Worm (Caenorhabditis elegans) whole organism, L4 larva: ENCODE data around the gene hip-1.

Source experiments
- Y105C5A.15 ChIP-seq: fragments of 200-800 bp; sonication (Bioruptor generic); IDR thresholded peaks from 2 replicates; pipeline ENCODE4 v1.3.6; 2022; ENCODE audit warnings: missing genetic modification characterization, missing compliant biosample characterization
- Y5F2A.4 ChIP-seq: fragments of 200-800 bp; sonication (Bioruptor generic); optimal IDR thresholded peaks from 2 replicates; lab custom pipeline; 2018; ENCODE audit warnings: mild to moderate bottlenecking, missing genetic modification characterization, missing compliant biosample characterization
- Y75B8A.6 ChIP-seq: fragments of 200-800 bp; sonication (Bioruptor generic); IDR thresholded peaks from 2 replicates; pipeline ENCODE4 v1.3.6; 2022; ENCODE audit warnings: missing genetic modification reagents, missing genetic modification characterization, missing compliant biosample characterization
- ZK337.2 ChIP-seq: fragments of 200-800 bp; sonication (Bioruptor generic); IDR thresholded peaks from 2 replicates; pipeline ENCODE4 v1.3.6; 2022; ENCODE audit warnings: missing genetic modification reagents, missing genetic modification characterization, missing compliant biosample characterization
- aha-1 ChIP-seq: fragments of 150-350 bp; peaks from one replicate; lab custom pipeline; 2014; ENCODE audit warnings: missing biosample characterization, missing genetic modification characterization
- ceh-32 ChIP-seq: sonication (generic microtip); optimal IDR thresholded peaks from 2 replicates; lab custom pipeline; 2016; ENCODE audit warnings: mild to moderate bottlenecking, missing genetic modification characterization, missing compliant biosample characterization; ENCODE audit not compliant: poor library complexity
- ceh-62 ChIP-seq: sonication (generic microtip); optimal IDR thresholded peaks from 2 replicates; lab custom pipeline; 2017; ENCODE audit warnings: missing biosample characterization, missing genetic modification characterization
- ceh-82 ChIP-seq: sonication (generic microtip); optimal IDR thresholded peaks from 2 replicates; lab custom pipeline; 2017; ENCODE audit warnings: missing biosample characterization, missing genetic modification characterization
- cey-2 ChIP-seq: sonication (generic microtip); optimal IDR thresholded peaks from 3 replicates; lab custom pipeline; 2017; ENCODE audit warnings: missing genetic modification characterization, mild to moderate bottlenecking, missing compliant biosample characterization, antibody characterized with exemption, borderline replicate concordance; ENCODE audit not compliant: insufficient read depth
- ctbp-1 ChIP-seq: fragments of 200-800 bp; sonication (Bioruptor generic); IDR thresholded peaks from 2 replicates; pipeline ENCODE4 v1.3.6; 2022; ENCODE audit warnings: missing genetic modification reagents, missing genetic modification characterization, missing compliant biosample characterization
- daf-16 ChIP-seq, 3 experiments: sonication (generic microtip); optimal IDR thresholded peaks; 2 replicates each; lab custom pipeline; 2016 to 2017; ENCODE audit warnings: missing genetic modification characterization in 3 of 3, missing genetic modification reagents in 3 of 3, mild to moderate bottlenecking in 2 of 3, missing compliant biosample characterization in 2 of 3, missing biosample characterization in 1 of 3, moderate library complexity in 1 of 3
- dmd-9 ChIP-seq: fragments of 200-800 bp; sonication (Bioruptor generic); IDR thresholded peaks from 2 replicates; pipeline ENCODE4 v1.3.6; 2022; ENCODE audit warnings: missing genetic modification reagents, missing genetic modification characterization, missing compliant biosample characterization
- dpl-1 ChIP-seq: fragments of 150-350 bp; optimal IDR thresholded peaks from 2 replicates; lab custom pipeline; 2014; ENCODE audit warnings: missing biosample characterization, missing genetic modification reagents, missing genetic modification characterization
- dve-1 ChIP-seq: sonication (generic microtip); optimal IDR thresholded peaks from 2 replicates; lab custom pipeline; 2017; ENCODE audit warnings: antibody characterized with exemption, mild to moderate bottlenecking, missing genetic modification characterization, missing compliant biosample characterization; ENCODE audit not compliant: insufficient read depth
- egl-27 ChIP-seq: sonication (generic microtip); optimal IDR thresholded peaks from 3 replicates; lab custom pipeline; 2017; ENCODE audit warnings: missing biosample characterization, missing genetic modification reagents, missing genetic modification characterization
- fkh-10 ChIP-seq: fragments of 150-350 bp; optimal IDR thresholded peaks from 2 replicates; lab custom pipeline; 2014; ENCODE audit warnings: missing biosample characterization, missing genetic modification reagents, missing genetic modification characterization
- hlh-11 ChIP-seq: fragments of 200-800 bp; sonication (Bioruptor generic); optimal IDR thresholded peaks from 2 replicates; lab custom pipeline; 2018; ENCODE audit warnings: mild to moderate bottlenecking, missing genetic modification characterization, missing compliant biosample characterization
- hlh-30 ChIP-seq: sonication (generic microtip); optimal IDR thresholded peaks from 2 replicates; lab custom pipeline; 2017; ENCODE audit warnings: antibody characterized with exemption, mild to moderate bottlenecking, missing genetic modification characterization, missing compliant biosample characterization; ENCODE audit not compliant: insufficient read depth
- jun-1 ChIP-seq: fragments of 150-350 bp; optimal IDR thresholded peaks from 2 replicates; lab custom pipeline; 2014; ENCODE audit warnings: missing biosample characterization, missing genetic modification reagents, missing genetic modification characterization
- madf-5 ChIP-seq, 2 experiments: fragments of 200-800 bp; sonication (Bioruptor generic); IDR thresholded peaks; 2 replicates each; pipeline ENCODE4 v1.3.6; 2022; ENCODE audit warnings: missing compliant biosample characterization in 2 of 2, missing genetic modification characterization in 2 of 2
- mdl-1 ChIP-seq, 2 experiments: fragments of 150-350 bp in 1 of 2; sonication (generic microtip) in 1 of 2; optimal IDR thresholded peaks; 2 replicates each; lab custom pipeline; 2014 to 2017; ENCODE audit warnings: missing biosample characterization in 2 of 2, missing genetic modification characterization in 2 of 2
- mdt-29 ChIP-seq: fragments of 200-800 bp; sonication (Bioruptor generic); IDR thresholded peaks from 2 replicates; pipeline ENCODE4 v1.3.6; 2022; ENCODE audit warnings: missing genetic modification reagents, missing genetic modification characterization, missing compliant biosample characterization
- mep-1 ChIP-seq: fragments of 150-350 bp; sonication (generic microtip); optimal IDR thresholded peaks from 3 replicates; lab custom pipeline; 2014; ENCODE audit warnings: missing biosample characterization, missing genetic modification characterization
- mes-2 ChIP-seq: sonication (generic microtip); optimal IDR thresholded peaks from 2 replicates; lab custom pipeline; 2016; ENCODE audit warnings: missing genotype, mild to moderate bottlenecking, missing genetic modification characterization, missing compliant biosample characterization; ENCODE audit not compliant: poor library complexity, severe bottlenecking
- mxl-2 ChIP-seq: fragments of 200-800 bp; sonication (Bioruptor generic); conservative IDR thresholded peaks from 2 replicates; pipeline ENCODE4 v1.3.6; 2022; ENCODE audit warnings: missing genetic modification reagents, missing genetic modification characterization, missing compliant biosample characterization
- mxl-3 ChIP-seq: fragments of 200-800 bp; sonication (Bioruptor generic); optimal IDR thresholded peaks from 2 replicates; lab custom pipeline; 2018; ENCODE audit warnings: mild to moderate bottlenecking, missing genetic modification characterization, missing compliant biosample characterization
- nhr-10 ChIP-seq: fragments of 150-350 bp; optimal IDR thresholded peaks from 2 replicates; lab custom pipeline; 2014; ENCODE audit warnings: missing biosample characterization, missing genetic modification characterization
- nhr-102 ChIP-seq: sonication (generic microtip); optimal IDR thresholded peaks from 2 replicates; lab custom pipeline; 2016; ENCODE audit warnings: mild to moderate bottlenecking, missing genetic modification characterization, moderate library complexity, missing compliant biosample characterization
- nhr-11 ChIP-seq: fragments of 150-350 bp; optimal IDR thresholded peaks from 2 replicates; lab custom pipeline; 2014; ENCODE audit warnings: missing biosample characterization, missing genetic modification characterization
- nhr-237 ChIP-seq: sonication (generic microtip); optimal IDR thresholded peaks from 2 replicates; lab custom pipeline; 2017; ENCODE audit warnings: missing biosample characterization, missing genetic modification characterization
- nhr-25 ChIP-seq: sonication (generic microtip); optimal IDR thresholded peaks from 2 replicates; lab custom pipeline; 2017; ENCODE audit warnings: missing genetic modification characterization, mild to moderate bottlenecking, missing compliant biosample characterization, antibody characterized with exemption, moderate library complexity, borderline replicate concordance; ENCODE audit not compliant: insufficient read depth
- nhr-28 ChIP-seq: fragments of 150-350 bp; optimal IDR thresholded peaks from 2 replicates; lab custom pipeline; 2014; ENCODE audit warnings: missing biosample characterization, missing genetic modification characterization
- nhr-41 ChIP-seq: fragments of 200-800 bp; sonication (Bioruptor generic); IDR thresholded peaks from 2 replicates; pipeline ENCODE4 v1.3.6; 2022; ENCODE audit warnings: missing genetic modification reagents, missing genetic modification characterization, missing compliant biosample characterization
- nhr-48 ChIP-seq: sonication (generic microtip); optimal IDR thresholded peaks from 2 replicates; lab custom pipeline; 2016; ENCODE audit warnings: mild to moderate bottlenecking, missing genetic modification characterization, missing compliant biosample characterization
- nhr-6 ChIP-seq: fragments of 150-350 bp; optimal IDR thresholded peaks from 2 replicates; lab custom pipeline; 2014; ENCODE audit warnings: missing biosample characterization, missing genetic modification characterization
- nhr-76 ChIP-seq: fragments of 150-350 bp; optimal IDR thresholded peaks from 2 replicates; lab custom pipeline; 2014; ENCODE audit warnings: missing biosample characterization, missing genetic modification characterization
- pha-4 ChIP-seq, 2 experiments: fragments of 150-350 bp in 1 of 2; fragments of 200-800 bp in 1 of 2; sonication (Bioruptor generic) in 1 of 2; IDR thresholded peaks in 1 of 2; optimal IDR thresholded peaks in 1 of 2; 2 replicates each; pipeline versions ENCODE4 v1.3.6 to Lab custom; 2014 to 2022; ENCODE audit warnings: missing genetic modification characterization in 2 of 2, missing genetic modification reagents in 2 of 2, missing biosample characterization in 1 of 2, missing compliant biosample characterization in 1 of 2
- php-3 ChIP-seq: fragments of 200-800 bp; sonication (Bioruptor generic); IDR thresholded peaks from 2 replicates; pipeline ENCODE4 v1.3.6; 2022; ENCODE audit warnings: missing genetic modification reagents, missing genetic modification characterization, missing compliant biosample characterization
- pqm-1 ChIP-seq: sonication (generic microtip); optimal IDR thresholded peaks from 2 replicates; lab custom pipeline; 2017; ENCODE audit warnings: missing biosample characterization, missing genetic modification characterization
- sdz-12 ChIP-seq: fragments of 200-800 bp; sonication (Bioruptor generic); optimal IDR thresholded peaks from 2 replicates; lab custom pipeline; 2018; ENCODE audit warnings: mild to moderate bottlenecking, missing genetic modification characterization, missing compliant biosample characterization
- skn-1 ChIP-seq: fragments of 150-350 bp; optimal IDR thresholded peaks from 2 replicates; lab custom pipeline; 2014; ENCODE audit warnings: missing biosample characterization, missing genetic modification characterization
- snpc-1.2 ChIP-seq: fragments of 200-800 bp; sonication (Bioruptor generic); IDR thresholded peaks from 2 replicates; pipeline ENCODE4 v1.3.6; 2022; ENCODE audit warnings: missing genetic modification reagents, missing genetic modification characterization, missing compliant biosample characterization
- spr-3 ChIP-seq: fragments of 200-800 bp; sonication (Bioruptor generic); optimal IDR thresholded peaks from 2 replicates; lab custom pipeline; 2018; ENCODE audit warnings: mild to moderate bottlenecking, missing genetic modification characterization, missing compliant biosample characterization
- unc-130 ChIP-seq: sonication (generic microtip); optimal IDR thresholded peaks from 2 replicates; lab custom pipeline; 2016; ENCODE audit warnings: missing genetic modification reagents, missing genetic modification characterization, missing compliant biosample characterization
- vab-7 ChIP-seq: fragments of 200-800 bp; sonication (Bioruptor generic); IDR thresholded peaks from 2 replicates; pipeline ENCODE4 v1.3.6; 2022; ENCODE audit warnings: missing genetic modification reagents, missing genetic modification characterization, missing compliant biosample characterization
- zag-1 ChIP-seq: fragments of 150-350 bp; optimal IDR thresholded peaks from 2 replicates; lab custom pipeline; 2014; ENCODE audit warnings: missing biosample characterization, missing genetic modification characterization
- zfp-3 ChIP-seq: fragments of 200-800 bp; sonication (Bioruptor generic); conservative IDR thresholded peaks from 2 replicates; pipeline ENCODE4 v1.3.6; 2022; ENCODE audit warnings: missing genetic modification reagents, missing genetic modification characterization, missing compliant biosample characterization
- zip-2 ChIP-seq: fragments of 150-350 bp; optimal IDR thresholded peaks from 2 replicates; lab custom pipeline; 2014; ENCODE audit warnings: missing biosample characterization, missing genetic modification characterization
- ztf-11 ChIP-seq: fragments of 150-350 bp; optimal IDR thresholded peaks from 2 replicates; lab custom pipeline; 2014; ENCODE audit warnings: missing biosample characterization, missing genetic modification characterization
- ztf-7 ChIP-seq: fragments of 150-350 bp; optimal IDR thresholded peaks from 2 replicates; lab custom pipeline; 2014; ENCODE audit warnings: missing biosample characterization, missing genetic modification characterization

hip-1 gene

DNA sequence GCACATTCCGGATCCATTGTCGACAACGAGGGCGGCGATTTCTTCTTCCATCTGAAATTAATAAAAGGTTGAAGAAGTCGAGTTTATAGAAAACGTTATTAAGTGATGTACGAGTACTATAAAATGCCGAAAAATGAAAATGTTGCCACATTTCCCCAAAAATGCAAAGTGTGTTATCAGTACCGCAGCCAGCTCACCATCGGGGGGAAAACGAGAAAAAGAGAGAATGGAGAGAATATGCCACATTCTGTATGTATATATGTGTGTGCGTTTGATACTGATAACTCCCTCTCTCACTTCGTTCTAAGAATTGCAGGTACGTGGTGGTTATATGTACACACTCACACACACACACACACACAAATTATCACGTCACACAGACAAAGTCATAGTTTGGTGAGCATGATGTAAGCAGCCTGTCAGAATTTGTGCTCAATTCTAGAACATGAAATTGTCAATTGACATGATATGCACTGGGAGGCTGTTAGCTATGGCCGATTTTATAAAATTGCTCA lies 16.2 kb downstream of the hip-1 start, which contains the start of gene act-5 (continued):
- TF ChIP-seq zfp-3 (no peak), nhr-28 (tag; lab: Kevin White, UChicago) (peak; percentile 91), madf-5 (GFP tag; IDR thresholded peaks at IDR 0.05; lab: Robert Waterston, UW) (no peak), nhr-25 (tag; lab: Kevin White, UChicago) (no peak), daf-16 (GFP tag; optimal IDR thresholded peaks at IDR 0.05; lab: Kevin White, UChicago) (peak in 1 of 2 experiments; percentile 15), daf-16 (tag; optimal IDR thresholded peaks at IDR 0.05; lab: Kevin White, UChicago) (peak; percentile 90), Y5F2A.4 (no peak), dmd-9 (GFP tag; lab: Robert Waterston, UW) (no peak), Y75B8A.6 (GFP tag; lab: Robert Waterston, UW) (no peak), nhr-48 (peak; percentile 69), hlh-11 (tag; lab: Kevin White, UChicago) (peak; percentile 87), ctbp-1 (GFP tag; lab: Robert Waterston, UW) (no peak), hlh-30 (peak; percentile 53), nhr-102 (peak; percentile 74), nhr-76 (tag; lab: Kevin White, UChicago) (no peak), mdl-1 (tag; optimal IDR thresholded peaks at IDR 0.05; lab: Kevin White, UChicago) (no peak), aha-1 (tag; lab: Kevin White, UChicago) (peak; percentile 94), ceh-32 (tag; lab: Kevin White, UChicago) (no peak), pha-4 (GFP tag; IDR thresholded peaks at IDR 0.05; lab: Robert Waterston, UW) (no peak), pha-4 (tag; optimal IDR thresholded peaks at IDR 0.05; lab: Kevin White, UChicago) (peak; percentile 6), zip-2 (no peak), Y105C5A.15 (GFP tag; lab: Robert Waterston, UW) (no peak; the same call in 1 of the 2 replicates), vab-7 (GFP tag; lab: Robert Waterston, UW) (no peak), jun-1 (tag; lab: Kevin White, UChicago) (no peak), nhr-6 (no peak), ceh-62 (no peak), sdz-12 (no peak), egl-27 (no peak), nhr-10 (tag; lab: Kevin White, UChicago) (peak; percentile 51), dpl-1 (GFP tag; lab: Kevin White, UChicago) (no peak), ztf-7 (tag; lab: Kevin White, UChicago) (no peak), snpc-1.2 (GFP tag; lab: Robert Waterston, UW) (no peak), spr-3 (no peak), ZK337.2 (GFP tag; lab: Robert Waterston, UW) (no peak), nhr-11 (no peak), mxl-3 (GFP tag; lab: Kevin White, UChicago) (peak; percentile 37), mxl-2 (no peak), dve-1 (peak; percentile 79), unc-130 (GFP tag; lab: Kevin White, UChicago) (no peak), ceh-82 (no peak), cey-2 (tag; lab: Kevin White, UChicago) (no peak), php-3 (GFP tag; lab: Robert Waterston, UW) (no peak), nhr-237 (tag; lab: Kevin White, UChicago) (no peak), skn-1 (tag; lab: Kevin White, UChicago) (no peak), fkh-10 (no peak), mdt-29 (GFP tag; lab: Robert Waterston, UW) (0 out of 2 replicates have a peak, but pooled peaks have one; percentile 31), zag-1 (tag; lab: Kevin White, UChicago) (no peak), mep-1 (peak; percentile 23), mes-2 (no peak), pqm-1 (tag; lab: Kevin White, UChicago) (peak; percentile 91), nhr-41 (GFP tag; lab: Robert Waterston, UW) (no peak; the same call in 1 of the 2 replicates), ztf-11 (tag; lab: Kevin White, UChicago) (no peak)
